Worm (Caenorhabditis elegans) whole organism, mixed stage, embryonic: ENCODE results near the gene catp-8.

Experiments
- lsy-2 ChIP-seq: fragments of 150-350 bp; optimal IDR thresholded peaks from 2 replicates; lab custom pipeline; 2014; ENCODE audit warnings: missing biosample characterization, missing genetic modification characterization
- mab-5 ChIP-seq: fragments of 150-350 bp; optimal IDR thresholded peaks from 2 replicates; lab custom pipeline; 2014; ENCODE audit warnings: missing biosample characterization, missing genetic modification characterization
- nhr-28 ChIP-seq: fragments of 150-350 bp; optimal IDR thresholded peaks from 2 replicates; lab custom pipeline; 2014; ENCODE audit warnings: missing biosample characterization, missing genetic modification characterization
- sptf-1 ChIP-seq: sonication (generic microtip); optimal IDR thresholded peaks from 2 replicates; lab custom pipeline; 2017; ENCODE audit warnings: mild to moderate bottlenecking, missing genetic modification characterization, moderate library complexity, missing compliant biosample characterization
- unc-62 ChIP-seq: fragments of 150-350 bp; optimal IDR thresholded peaks from 2 replicates; lab custom pipeline; 2014; ENCODE audit warnings: missing biosample characterization, missing genetic modification reagents, missing genetic modification characterization

ce11 chrIV:11493899-11494298 is 14.8 kb upstream of the catp-8 start:
- TF ChIP-seq unc-62 (GFP tag; lab: Kevin White, UChicago) = no peak
- TF ChIP-seq sptf-1 (tag; lab: Kevin White, UChicago) = no peak
- no peak for TF ChIP-seq lsy-2 (tag; lab: Kevin White, UChicago)
- TF ChIP-seq mab-5 (tag; lab: Kevin White, UChicago) = no peak
- TF ChIP-seq nhr-28 (tag; lab: Kevin White, UChicago) = no peak
